Fruit fly (Drosophila melanogaster): ENCODE results near the gene CG17560.
A peak's percentile ranks its signal among the peaks of the same experiment; 100 is the strongest.

The CG17560 gene

DNA sequence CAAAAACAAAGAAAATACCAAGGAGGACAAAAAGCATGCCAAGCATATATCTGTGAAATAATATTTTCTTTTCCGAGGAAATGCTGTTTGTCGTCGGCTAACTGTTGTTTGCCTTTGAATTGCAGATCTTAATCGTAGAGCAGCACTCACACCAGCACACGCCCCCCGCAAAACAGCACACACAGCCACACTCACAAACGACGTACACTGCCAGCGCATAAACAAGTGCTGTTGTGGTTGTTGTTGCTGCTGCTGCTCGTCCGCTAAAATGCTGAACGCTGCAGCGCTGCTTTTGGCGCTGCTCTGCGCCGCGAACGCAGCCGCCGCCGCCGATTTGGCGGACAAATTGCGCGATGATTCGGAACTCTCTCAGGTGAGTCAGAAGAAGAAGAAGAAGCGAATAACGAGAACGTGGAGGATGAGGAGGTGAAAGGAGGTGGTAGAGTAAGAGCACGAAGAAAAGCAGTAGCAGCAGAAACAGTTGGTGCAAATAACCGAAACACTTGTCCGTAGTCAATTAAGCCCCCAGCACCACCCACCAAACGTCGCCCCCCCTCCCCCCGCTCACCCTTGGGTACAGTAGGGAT is 8.2 kb downstream of the CG17560 start (continued):
- no peak for TF ChIP-seq Vsx1 (GFP tag; optimal IDR thresholded peaks at IDR 0.05)
- TF ChIP-seq hkb (optimal IDR thresholded peaks at IDR 0.05), result no peak
- TF ChIP-seq hkb (GFP tag; IDR thresholded peaks at IDR 0.05), result no peak
- TF ChIP-seq Med (GFP tag), result peak; percentile 72
- TF ChIP-seq hbn (GFP tag; IDR thresholded peaks at IDR 0.05; ENCODE audit: partially characterized antibody), result no peak
- TF ChIP-seq exex (tag; optimal IDR thresholded peaks at IDR 0.05), result no peak
- TF ChIP-seq cg (GFP tag; optimal IDR thresholded peaks at IDR 0.05), result peak; percentile 57
- peak; percentile 3 for TF ChIP-seq sug (tag; optimal IDR thresholded peaks at IDR 0.05)
- 0 out of 2 replicates have a peak, but pooled peaks have one; percentile 5 for TF ChIP-seq sob (GFP tag; IDR thresholded peaks at IDR 0.05)
- TF ChIP-seq CG17385 (GFP tag; optimal IDR thresholded peaks at IDR 0.05), result peak; percentile 68
- TF ChIP-seq CG4360 (GFP tag; IDR thresholded peaks at IDR 0.05), result peak; percentile 82
- 0 out of 3 replicates have a peak, but pooled peaks have one; percentile 27 for TF ChIP-seq ci (GFP tag; IDR thresholded peaks at IDR 0.05)
- TF ChIP-seq org-1 (GFP tag; optimal IDR thresholded peaks at IDR 0.05), result no peak
- no peak for TF ChIP-seq cad (GFP tag; optimal IDR thresholded peaks at IDR 0.05)

DNA sequence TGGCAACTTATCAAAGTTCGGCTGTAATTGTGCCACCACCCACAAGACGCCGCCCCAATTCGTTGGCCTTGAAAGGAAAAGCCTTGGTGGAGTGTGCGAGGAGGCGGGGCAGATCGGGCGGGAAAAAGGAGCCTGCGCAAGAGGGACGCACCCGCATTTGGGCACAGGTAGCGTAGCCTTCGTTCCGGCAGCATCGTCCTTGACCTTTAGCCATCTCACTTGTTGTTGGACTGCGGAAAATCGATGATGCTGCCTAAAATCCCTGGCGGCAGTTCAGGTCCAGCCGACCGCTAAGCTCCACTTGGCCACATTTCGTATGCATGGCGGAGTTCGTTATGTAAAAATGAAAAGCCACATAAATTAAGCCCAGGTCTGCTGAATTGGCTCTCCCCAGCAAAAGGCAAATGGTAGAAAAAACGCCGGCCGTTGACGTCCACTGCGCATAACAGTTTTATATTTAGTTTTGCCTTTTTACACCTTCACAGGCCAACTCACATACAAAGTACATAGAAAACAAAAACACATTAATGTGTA is 9.2 kb downstream of the CG17560 start:
- TF ChIP-seq CG13296 (GFP tag; optimal IDR thresholded peaks at IDR 0.05), result no peak
- TF ChIP-seq bowl (GFP tag; IDR thresholded peaks at IDR 0.05), result no peak
- TF ChIP-seq p53 (GFP tag; optimal IDR thresholded peaks at IDR 0.05), result no peak
- peak; percentile 8 for TF ChIP-seq sqz (GFP tag; optimal IDR thresholded peaks at IDR 0.05)
- no peak for TF ChIP-seq jumu (GFP tag; optimal IDR thresholded peaks at IDR 0.05)
- no peak for TF ChIP-seq Kr (GFP tag; optimal IDR thresholded peaks at IDR 0.05)
- TF ChIP-seq Nf-YC (tag; optimal IDR thresholded peaks at IDR 0.05), result no peak
- no peak for TF ChIP-seq CG11456 (GFP tag; IDR thresholded peaks at IDR 0.05)
- no peak for TF ChIP-seq Bdp1 (GFP tag; optimal IDR thresholded peaks at IDR 0.05)
- TF ChIP-seq lola (GFP tag; optimal IDR thresholded peaks at IDR 0.05), result no peak
- no peak for TF ChIP-seq GATAe (GFP tag; conservative IDR thresholded peaks at IDR 0.05)
- TF ChIP-seq gcm (GFP tag; optimal IDR thresholded peaks at IDR 0.05), result no peak
- TF ChIP-seq CG4854 (GFP tag; optimal IDR thresholded peaks at IDR 0.05), result no peak
- TF ChIP-seq ara (GFP tag; IDR thresholded peaks at IDR 0.05), result no peak
- peak; percentile 82 for TF ChIP-seq onecut (GFP tag; IDR thresholded peaks at IDR 0.05)
- no peak for TF ChIP-seq CG6683 (GFP tag; optimal IDR thresholded peaks at IDR 0.05)
- no peak for TF ChIP-seq Dip2 (GFP tag; IDR thresholded peaks at IDR 0.05)
- TF ChIP-seq slp2 (GFP tag; optimal IDR thresholded peaks at IDR 0.05), result no peak
- no peak for TF ChIP-seq ind (GFP tag; optimal IDR thresholded peaks at IDR 0.05)
- no peak for TF ChIP-seq wdn (GFP tag; IDR thresholded peaks at IDR 0.05)
- TF ChIP-seq YL-1 (GFP tag; optimal IDR thresholded peaks at IDR 0.05), result no peak
- no peak for TF ChIP-seq Vsx1 (GFP tag; optimal IDR thresholded peaks at IDR 0.05)
- no peak for TF ChIP-seq aop (GFP tag; IDR thresholded peaks at IDR 0.05)
- TF ChIP-seq MESR4 (GFP tag; optimal IDR thresholded peaks at IDR 0.05), result no peak
- no peak for TF ChIP-seq CG15011 (GFP tag; optimal IDR thresholded peaks at IDR 0.05)
- no peak for TF ChIP-seq CG17829 (tag; optimal IDR thresholded peaks at IDR 0.05)
- no peak for TF ChIP-seq wek (GFP tag; optimal IDR thresholded peaks at IDR 0.05)
- TF ChIP-seq CG7987 (GFP tag; optimal IDR thresholded peaks at IDR 0.05), result no peak
- TF ChIP-seq gro (GFP tag; optimal IDR thresholded peaks at IDR 0.05), result no peak
- no peak for TF ChIP-seq pum (GFP tag; optimal IDR thresholded peaks at IDR 0.05)
- TF ChIP-seq CG4282 (GFP tag; optimal IDR thresholded peaks at IDR 0.05), result no peak
- TF ChIP-seq Camta (GFP tag; optimal IDR thresholded peaks at IDR 0.05), result no peak
- peak; percentile 62 for TF ChIP-seq scrt (GFP tag; optimal IDR thresholded peaks at IDR 0.05)
- no peak for TF ChIP-seq CG18764 (GFP tag; optimal IDR thresholded peaks at IDR 0.05)
- no peak for TF ChIP-seq grn (GFP tag; optimal IDR thresholded peaks at IDR 0.05)
- no peak for TF ChIP-seq CG9437 (GFP tag; optimal IDR thresholded peaks at IDR 0.05)
- no peak for TF ChIP-seq CG32532 (GFP tag; IDR thresholded peaks at IDR 0.05)
- no peak for TF ChIP-seq CG14667 (GFP tag; IDR thresholded peaks at IDR 0.05)
